Fruit fly (Drosophila melanogaster) S2 (cell line): Measurements from ENCODE around the gene CG18787.

Experiments used
- CG8478 ChIP-seq: fragments of >200 bp; optimal IDR thresholded peaks from 2 replicates; lab custom pipeline; 2018
- CTCF ChIP-seq, 2 experiments: fragments of >200 bp; optimal IDR thresholded peaks; 2 replicates each; lab custom pipeline; 2018

dm6 chr2L:11990458-11991065, 8.6 kb downstream of the CG18787 start, which contains the start of gene escl:
- TF ChIP-seq CTCF (optimal IDR thresholded peaks at IDR 0.05; lab: Kevin White, UChicago) (no peak), CG8478 (lab: Kevin White, UChicago) (no peak)
